Worm (Caenorhabditis elegans) whole organism, late embryonic: Measurements from ENCODE around the gene K04F1.9.

ENCODE experiments used
- elt-4 ChIP-seq: sonication (generic microtip); optimal IDR thresholded peaks from 2 replicates; lab custom pipeline; 2016; ENCODE audit warnings: missing genetic modification characterization, missing compliant biosample characterization
- gmeb-2 ChIP-seq: sonication (generic microtip); optimal IDR thresholded peaks from 2 replicates; lab custom pipeline; 2016; ENCODE audit warnings: missing genetic modification characterization, inconsistent platforms, missing compliant biosample characterization
- rnt-1 ChIP-seq: sonication (generic microtip); optimal IDR thresholded peaks from 2 replicates; lab custom pipeline; 2016; ENCODE audit warnings: missing genetic modification characterization, missing compliant biosample characterization

ce11 chrV:1624340-1624739, 40.7 kb upstream of the K04F1.9 start, which contains the start of gene nhr-110:
- TF ChIP-seq gmeb-2 (no peak), elt-4 (tag; lab: Kevin White, UChicago) (no peak), rnt-1 (no peak)
